Worm (Caenorhabditis elegans) whole organism, L4 larva: ENCODE results near the gene col-183.

ENCODE experiments used
- dmd-8 ChIP-seq: fragments of 200-800 bp; sonication (Bioruptor generic); IDR thresholded peaks from 2 replicates; pipeline ENCODE4 v1.3.6; 2022; ENCODE audit warnings: missing genetic modification characterization, missing compliant biosample characterization
- lin-13 ChIP-seq: fragments of 150-350 bp; optimal IDR thresholded peaks from 2 replicates; lab custom pipeline; 2014; ENCODE audit warnings: missing biosample characterization, missing genetic modification reagents, missing genetic modification characterization

- TF ChIP-seq lin-13 (GFP tag; lab: Kevin White, UChicago): no peak
- TF ChIP-seq dmd-8: no peak
Measured at ce11 chrX:13499923-13500322, 32.4 kb upstream of the col-183 start.
